Worm (Caenorhabditis elegans) whole organism, L2 larva: ENCODE data around the gene enri-1.

Experiments
- C34F6.9 ChIP-seq: fragments of 150-350 bp; optimal IDR thresholded peaks from 2 replicates; lab custom pipeline; 2014; ENCODE audit warnings: missing biosample characterization, missing genetic modification characterization
- F13H6.1 ChIP-seq: sonication (generic microtip); optimal IDR thresholded peaks from 2 replicates; lab custom pipeline; 2016; ENCODE audit warnings: missing genetic modification characterization, missing compliant biosample characterization
- R02D3.7 ChIP-seq: fragments of 150-350 bp; optimal IDR thresholded peaks from 2 replicates; lab custom pipeline; 2014; ENCODE audit warnings: missing biosample characterization, missing genetic modification characterization
- Y55F3AM.14 ChIP-seq: fragments of 200-800 bp; sonication (Bioruptor generic); optimal IDR thresholded peaks from 2 replicates; lab custom pipeline; 2018; ENCODE audit warnings: mild to moderate bottlenecking, missing genetic modification characterization, missing compliant biosample characterization
- alr-1 ChIP-seq: fragments of 150-350 bp; optimal IDR thresholded peaks from 2 replicates; lab custom pipeline; 2014; ENCODE audit warnings: missing biosample characterization, missing genetic modification characterization
- blmp-1 ChIP-seq: sonication (generic microtip); optimal IDR thresholded peaks from 2 replicates; lab custom pipeline; 2017; ENCODE audit warnings: missing genetic modification characterization, mild to moderate bottlenecking, missing compliant biosample characterization, antibody characterized with exemption, moderate library complexity; ENCODE audit not compliant: insufficient read depth
- ceh-82 ChIP-seq: fragments of 150-350 bp; optimal IDR thresholded peaks from 2 replicates; lab custom pipeline; 2014; ENCODE audit warnings: missing biosample characterization, missing genetic modification characterization
- crh-2 ChIP-seq: sonication (generic microtip); optimal IDR thresholded peaks from 2 replicates; lab custom pipeline; 2017; ENCODE audit warnings: missing biosample characterization, missing genetic modification characterization
- dmd-4 ChIP-seq: sonication (generic microtip); optimal IDR thresholded peaks from 2 replicates; lab custom pipeline; 2017; ENCODE audit warnings: missing biosample characterization, missing genetic modification characterization
- egl-27 ChIP-seq: sonication (generic microtip); optimal IDR thresholded peaks from 3 replicates; lab custom pipeline; 2017; ENCODE audit warnings: missing biosample characterization, missing genetic modification reagents, missing genetic modification characterization
- elt-1 ChIP-seq: fragments of 150-350 bp; optimal IDR thresholded peaks from 2 replicates; lab custom pipeline; 2014; ENCODE audit warnings: missing biosample characterization, missing genetic modification characterization
- elt-3 ChIP-seq: sonication (generic microtip); optimal IDR thresholded peaks from 2 replicates; lab custom pipeline; 2017; ENCODE audit warnings: missing biosample characterization, missing genetic modification characterization
- fos-1 ChIP-seq: fragments of 150-350 bp; optimal IDR thresholded peaks from 2 replicates; lab custom pipeline; 2014; ENCODE audit warnings: missing biosample characterization, missing genetic modification characterization
- gmeb-1 ChIP-seq: fragments of 150-350 bp; optimal IDR thresholded peaks from 2 replicates; lab custom pipeline; 2014; ENCODE audit warnings: missing biosample characterization, missing genetic modification characterization
- lin-11 ChIP-seq: fragments of 150-350 bp; sonication (generic microtip); optimal IDR thresholded peaks from 2 replicates; lab custom pipeline; 2014; ENCODE audit warnings: missing biosample characterization, missing genetic modification characterization, inconsistent platforms, mixed read lengths
- lin-13 ChIP-seq: fragments of 150-350 bp; optimal IDR thresholded peaks from 2 replicates; lab custom pipeline; 2014; ENCODE audit warnings: missing biosample characterization, missing genetic modification reagents, missing genetic modification characterization
- lin-39 ChIP-seq: fragments of 150-350 bp; optimal IDR thresholded peaks from 2 replicates; lab custom pipeline; 2014; ENCODE audit warnings: missing biosample characterization, missing genetic modification reagents, missing genetic modification characterization
- lsy-2 ChIP-seq, 2 experiments: fragments of 150-350 bp in 1 of 2; sonication (generic microtip) in 1 of 2; optimal IDR thresholded peaks; 2 replicates each; lab custom pipeline; 2014 to 2017; ENCODE audit warnings: missing biosample characterization in 2 of 2, missing genetic modification characterization in 2 of 2
- mbf-1 ChIP-seq: sonication (generic microtip); optimal IDR thresholded peaks from 2 replicates; lab custom pipeline; 2017; ENCODE audit warnings: missing biosample characterization, missing genetic modification characterization
- mdl-1 ChIP-seq, 2 experiments: fragments of 150-350 bp in 1 of 2; sonication (generic microtip) in 1 of 2; optimal IDR thresholded peaks; 2 replicates each; lab custom pipeline; 2017; ENCODE audit warnings: missing biosample characterization in 2 of 2, missing genetic modification characterization in 2 of 2
- nhr-12 ChIP-seq: fragments of 150-350 bp; optimal IDR thresholded peaks from 2 replicates; lab custom pipeline; 2014; ENCODE audit warnings: missing biosample characterization, missing genetic modification characterization
- nhr-129 ChIP-seq: fragments of 150-350 bp; optimal IDR thresholded peaks from 2 replicates; lab custom pipeline; 2014; ENCODE audit warnings: missing biosample characterization, missing genetic modification characterization
- nhr-21 ChIP-seq: fragments of 150-350 bp; optimal IDR thresholded peaks from 2 replicates; lab custom pipeline; 2014; ENCODE audit warnings: missing biosample characterization, missing genetic modification characterization
- nhr-237 ChIP-seq: fragments of 150-350 bp; optimal IDR thresholded peaks from 2 replicates; lab custom pipeline; 2014; ENCODE audit warnings: missing biosample characterization, missing genetic modification characterization
- nhr-25 ChIP-seq: fragments of 150-350 bp; sonication (generic microtip); optimal IDR thresholded peaks from 3 replicates; lab custom pipeline; 2014; ENCODE audit warnings: missing biosample characterization, missing genetic modification characterization
- nhr-6 ChIP-seq: fragments of 150-350 bp; optimal IDR thresholded peaks from 2 replicates; lab custom pipeline; 2014; ENCODE audit warnings: missing biosample characterization, missing genetic modification characterization
- nhr-77 ChIP-seq: fragments of 150-350 bp; optimal IDR thresholded peaks from 2 replicates; lab custom pipeline; 2014; ENCODE audit warnings: missing biosample characterization, missing genetic modification characterization
- peb-1 ChIP-seq: fragments of 150-350 bp; optimal IDR thresholded peaks from 2 replicates; lab custom pipeline; 2014; ENCODE audit warnings: missing biosample characterization, missing genetic modification characterization
- sem-4 ChIP-seq: fragments of 150-350 bp; optimal IDR thresholded peaks from 2 replicates; lab custom pipeline; 2014; ENCODE audit warnings: missing biosample characterization, missing genetic modification reagents, missing genetic modification characterization
- skn-1 ChIP-seq: sonication (generic microtip); optimal IDR thresholded peaks from 2 replicates; lab custom pipeline; 2017; ENCODE audit warnings: missing biosample characterization, missing genetic modification characterization
- sma-9 ChIP-seq, 2 experiments: fragments of 150-350 bp in 1 of 2; sonication (generic microtip) in 1 of 2; optimal IDR thresholded peaks; 2 replicates each; lab custom pipeline; 2014 to 2016; ENCODE audit warnings: missing genetic modification characterization in 2 of 2, mild to moderate bottlenecking in 1 of 2, missing biosample characterization in 1 of 2, missing compliant biosample characterization in 1 of 2, missing genetic modification reagents in 1 of 2, moderate library complexity in 1 of 2
- snpc-4 ChIP-seq: fragments of 150-350 bp; optimal IDR thresholded peaks from 2 replicates; lab custom pipeline; 2014; ENCODE audit warnings: missing biosample characterization, missing genetic modification characterization
- unc-39 ChIP-seq: fragments of 150-350 bp; optimal IDR thresholded peaks from 2 replicates; lab custom pipeline; 2014; ENCODE audit warnings: missing biosample characterization, missing genetic modification characterization
- unc-55 ChIP-seq: fragments of 150-350 bp; sonication (generic microtip); optimal IDR thresholded peaks from 3 replicates; lab custom pipeline; 2014; ENCODE audit warnings: missing biosample characterization, missing genetic modification reagents, missing genetic modification characterization
- unc-62 ChIP-seq: fragments of 150-350 bp; optimal IDR thresholded peaks from 2 replicates; lab custom pipeline; 2014; ENCODE audit warnings: missing biosample characterization, missing genetic modification reagents, missing genetic modification characterization
- zag-1 ChIP-seq: fragments of 150-350 bp; optimal IDR thresholded peaks from 2 replicates; lab custom pipeline; 2014; ENCODE audit warnings: missing biosample characterization, missing genetic modification characterization
- ztf-1 ChIP-seq: fragments of 200-800 bp; sonication (Bioruptor generic); conservative IDR thresholded peaks from 2 replicates; pipeline ENCODE4 v1.3.6; 2022; ENCODE audit warnings: missing genetic modification characterization, missing compliant biosample characterization
- ztf-11 ChIP-seq: sonication (generic microtip); optimal IDR thresholded peaks from 2 replicates; lab custom pipeline; 2017; ENCODE audit warnings: missing biosample characterization, missing genetic modification characterization

Gene enri-1

ce11 chrII:2342004-2342479 lies 627 bp upstream of the enri-1 start, which contains the start of gene F43C11.6:
F43C11.6 (plus strand) TSS chrII:2342429.
- TF ChIP-seq F13H6.1 (tag; lab: Kevin White, UChicago) (no peak), nhr-129 (tag; lab: Kevin White, UChicago) (peak; percentile 13), lsy-2 (tag; optimal IDR thresholded peaks at IDR 0.05; lab: Kevin White, UChicago) (peak in 1 of 2 experiments; percentile 61), peb-1 (tag; lab: Kevin White, UChicago) (no peak), crh-2 (tag; lab: Kevin White, UChicago) (peak; percentile 9), unc-55 (GFP tag; lab: Kevin White, UChicago) (peak; percentile 62), C34F6.9 (peak; percentile 16), R02D3.7 (tag; lab: Kevin White, UChicago) (peak; percentile 69), unc-62 (no peak), elt-1 (tag; lab: Kevin White, UChicago) (no peak), lin-13 (GFP tag; lab: Kevin White, UChicago) (peak; percentile 42), dmd-4 (no peak), nhr-77 (tag; lab: Kevin White, UChicago) (no peak), Y55F3AM.14 (GFP tag; lab: Kevin White, UChicago) (no peak)

ce11 chrII:2340974-2341373 lies 441 bp downstream of the enri-1 start:
- TF ChIP-seq lsy-2 (tag; optimal IDR thresholded peaks at IDR 0.05; lab: Kevin White, UChicago) (peak in 1 of 2 experiments; percentile 38), crh-2 (tag; lab: Kevin White, UChicago) (peak; percentile 14), peb-1 (tag; lab: Kevin White, UChicago) (no peak), unc-55 (GFP tag; lab: Kevin White, UChicago) (peak; percentile 26), elt-1 (tag; lab: Kevin White, UChicago) (no peak)

- TF ChIP-seq nhr-25 (tag; lab: Kevin White, UChicago) = no peak
- no peak for TF ChIP-seq snpc-4 (tag; lab: Kevin White, UChicago)
- no peak for TF ChIP-seq nhr-77 (tag; lab: Kevin White, UChicago)
- no peak for TF ChIP-seq peb-1 (tag; lab: Kevin White, UChicago)
- TF ChIP-seq unc-62 = no peak
- no peak for TF ChIP-seq lin-11 (tag; lab: Kevin White, UChicago)
- TF ChIP-seq R02D3.7 (tag; lab: Kevin White, UChicago) = no peak
- TF ChIP-seq fos-1 (tag; lab: Kevin White, UChicago) = no peak
- TF ChIP-seq alr-1 (tag; lab: Kevin White, UChicago) = no peak
- no peak for TF ChIP-seq mbf-1 (tag; lab: Kevin White, UChicago)
These were observed 5.2 kb downstream of the enri-1 start for ce11 chrII:2336177-2336576.

ce11 chrII:2335572-2335971 lies 5.8 kb downstream of the enri-1 start, which contains the start of gene F43C11.7:
F43C11.7 (plus strand) TSS chrII:2335897.
- TF ChIP-seq gmeb-1 (tag; lab: Kevin White, UChicago) (peak; percentile 26), nhr-21 (tag; lab: Kevin White, UChicago) (no peak), nhr-6 (no peak), nhr-12 (tag; lab: Kevin White, UChicago) (no peak), nhr-237 (tag; lab: Kevin White, UChicago) (no peak), fos-1 (tag; lab: Kevin White, UChicago) (peak; percentile 60)

ce11 chrII:2332220-2332619 lies 9.2 kb downstream of the enri-1 start, which contains the start of gene F43C11.8:
F43C11.8 (plus strand) TSS chrII:2332520.
- no peak for TF ChIP-seq ceh-82 (tag; lab: Kevin White, UChicago)
- TF ChIP-seq sma-9 (GFP tag; optimal IDR thresholded peaks at IDR 0.05; lab: Kevin White, UChicago) = no peak
- TF ChIP-seq sma-9 (tag; optimal IDR thresholded peaks at IDR 0.05; lab: Kevin White, UChicago) = no peak
- TF ChIP-seq fos-1 (tag; lab: Kevin White, UChicago) = peak; percentile 1
- no peak for TF ChIP-seq unc-39 (tag; lab: Kevin White, UChicago)
- no peak for TF ChIP-seq mdl-1 (tag; optimal IDR thresholded peaks at IDR 0.05; lab: Kevin White, UChicago)

DNA sequence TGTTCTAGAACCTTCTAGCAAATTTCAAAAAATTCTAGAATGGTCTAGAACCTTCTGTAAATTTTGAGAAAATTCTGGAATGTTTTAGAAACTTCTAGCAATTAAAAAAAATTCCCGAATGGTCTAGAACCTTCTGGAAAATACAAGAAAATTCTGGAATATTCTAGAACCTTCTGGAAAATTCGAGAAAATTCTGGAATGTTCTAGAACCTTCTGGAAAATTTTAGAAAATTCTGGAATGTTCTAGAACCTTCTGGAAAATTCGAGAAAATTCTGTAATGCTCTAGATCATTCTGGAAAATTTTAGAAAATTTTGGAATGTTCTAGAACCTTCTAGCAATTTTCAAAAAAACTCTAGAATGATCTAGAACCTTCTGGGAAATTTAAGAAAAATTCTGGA lies 11.0 kb downstream of the enri-1 start:
- TF ChIP-seq sma-9 (GFP tag; optimal IDR thresholded peaks at IDR 0.05; lab: Kevin White, UChicago) = no peak
- no peak for TF ChIP-seq sma-9 (tag; optimal IDR thresholded peaks at IDR 0.05; lab: Kevin White, UChicago)
- no peak for TF ChIP-seq nhr-129 (tag; lab: Kevin White, UChicago)
- no peak for TF ChIP-seq sem-4 (tag; lab: Kevin White, UChicago)
- no peak for TF ChIP-seq elt-1 (tag; lab: Kevin White, UChicago)
- no peak for TF ChIP-seq blmp-1 (tag; lab: Kevin White, UChicago)
- no peak for TF ChIP-seq lin-11 (tag; lab: Kevin White, UChicago)
- no peak for TF ChIP-seq ztf-1 (GFP tag; lab: Robert Waterston, UW)
- TF ChIP-seq nhr-77 (tag; lab: Kevin White, UChicago) = no peak
- TF ChIP-seq unc-62 = no peak
- no peak for TF ChIP-seq mbf-1 (tag; lab: Kevin White, UChicago)
- no peak for TF ChIP-seq skn-1
- no peak for TF ChIP-seq C34F6.9
- no peak for TF ChIP-seq Y55F3AM.14 (GFP tag; lab: Kevin White, UChicago)
- TF ChIP-seq lin-39 (tag; lab: Kevin White, UChicago) = no peak
- TF ChIP-seq gmeb-1 (tag; lab: Kevin White, UChicago) = no peak
- TF ChIP-seq peb-1 (tag; lab: Kevin White, UChicago) = no peak
- TF ChIP-seq ztf-11 (tag; lab: Kevin White, UChicago) = no peak
- no peak for TF ChIP-seq zag-1 (tag; lab: Kevin White, UChicago)
- TF ChIP-seq egl-27 (tag; lab: Kevin White, UChicago) = no peak
- TF ChIP-seq elt-3 (tag; lab: Kevin White, UChicago) = no peak
